Worm (Caenorhabditis elegans) whole organism, L4/young adult: Measurements from ENCODE around the gene C08B11.9.

ENCODE experiments used
- W03F9.2 ChIP-seq: fragments of 150-350 bp; optimal IDR thresholded peaks from 2 replicates; lab custom pipeline; 2014; ENCODE audit warnings: missing biosample characterization, missing genetic modification characterization
- dao-5 ChIP-seq: sonication (generic microtip); optimal IDR thresholded peaks from 2 replicates; lab custom pipeline; 2016; ENCODE audit warnings: missing genotype, missing genetic modification characterization, moderate library complexity, missing compliant biosample characterization
- him-1 ChIP-seq: sonication (generic microtip); optimal IDR thresholded peaks from 2 replicates; lab custom pipeline; 2016; ENCODE audit warnings: missing genotype, missing genetic modification reagents, missing genetic modification characterization, missing compliant biosample characterization

- TF ChIP-seq dao-5 (tag; lab: Kevin White, UChicago) (no peak), him-1 (no peak), W03F9.2 (tag; lab: Kevin White, UChicago) (no peak)
These were observed 35.3 kb upstream of the C08B11.9 start, which contains the start of gene gpcp-2 for ce11 chrII:8073222-8073621.
